Worm (Caenorhabditis elegans) whole organism, L1 larva: ENCODE results near the gene clec-76.

Source experiments
- ceh-88 ChIP-seq: fragments of 200-800 bp; sonication (Bioruptor generic); IDR thresholded peaks from 2 replicates; pipeline ENCODE4 v1.3.6; 2022; ENCODE audit warnings: missing genetic modification characterization, missing compliant biosample characterization
- ceh-90 ChIP-seq: sonication (generic microtip); optimal IDR thresholded peaks from 2 replicates; lab custom pipeline; 2016; ENCODE audit warnings: missing genetic modification characterization, missing compliant biosample characterization
- dpl-1 ChIP-seq, 3 experiments: fragments of 150-350 bp in 2 of 3; sonication (generic microtip) in 1 of 3; optimal IDR thresholded peaks; 2 replicates each; lab custom pipeline; 2014 to 2017; ENCODE audit warnings: missing biosample characterization in 3 of 3, missing genetic modification characterization in 3 of 3, missing genetic modification reagents in 3 of 3
- elt-3 ChIP-seq, 6 experiments: fragments of 150-350 bp in 1 of 6; sonication (generic microtip); optimal IDR thresholded peaks; 2 replicates each; lab custom pipeline; 2017 to 2018; ENCODE audit warnings: missing biosample characterization in 6 of 6, missing genetic modification characterization in 6 of 6, inconsistent platforms in 1 of 6
- fkh-8 ChIP-seq: sonication (generic microtip); optimal IDR thresholded peaks from 2 replicates; lab custom pipeline; 2016; ENCODE audit warnings: mild to moderate bottlenecking, missing genetic modification characterization, missing compliant biosample characterization
- lsy-2 ChIP-seq, 2 experiments: fragments of 150-350 bp; optimal IDR thresholded peaks; 2 replicates each; lab custom pipeline; 2014; ENCODE audit warnings: missing biosample characterization in 2 of 2, missing genetic modification characterization in 2 of 2
- nhr-77 ChIP-seq: fragments of 150-350 bp; optimal IDR thresholded peaks from 2 replicates; lab custom pipeline; 2014; ENCODE audit warnings: missing biosample characterization, missing genetic modification characterization
- nhr-90 ChIP-seq: sonication (generic microtip); optimal IDR thresholded peaks from 2 replicates; lab custom pipeline; 2016; ENCODE audit warnings: mild to moderate bottlenecking, missing genetic modification characterization, missing compliant biosample characterization; ENCODE audit not compliant: poor library complexity
- pqm-1 ChIP-seq: sonication (generic microtip); optimal IDR thresholded peaks from 3 replicates; lab custom pipeline; 2017; ENCODE audit warnings: missing biosample characterization, missing genetic modification characterization
- snpc-4 ChIP-seq: fragments of 150-350 bp; optimal IDR thresholded peaks from 2 replicates; lab custom pipeline; 2014; ENCODE audit warnings: missing biosample characterization, missing genetic modification characterization
- sox-4 ChIP-seq: sonication (generic microtip); optimal IDR thresholded peaks from 2 replicates; lab custom pipeline; 2016; ENCODE audit warnings: missing genetic modification characterization, missing compliant biosample characterization
- ztf-11 ChIP-seq, 2 experiments: sonication (generic microtip); optimal IDR thresholded peaks; 2 replicates each; lab custom pipeline; 2016 to 2017; ENCODE audit warnings: missing genetic modification characterization in 2 of 2, missing biosample characterization in 1 of 2, missing compliant biosample characterization in 1 of 2

DNA sequence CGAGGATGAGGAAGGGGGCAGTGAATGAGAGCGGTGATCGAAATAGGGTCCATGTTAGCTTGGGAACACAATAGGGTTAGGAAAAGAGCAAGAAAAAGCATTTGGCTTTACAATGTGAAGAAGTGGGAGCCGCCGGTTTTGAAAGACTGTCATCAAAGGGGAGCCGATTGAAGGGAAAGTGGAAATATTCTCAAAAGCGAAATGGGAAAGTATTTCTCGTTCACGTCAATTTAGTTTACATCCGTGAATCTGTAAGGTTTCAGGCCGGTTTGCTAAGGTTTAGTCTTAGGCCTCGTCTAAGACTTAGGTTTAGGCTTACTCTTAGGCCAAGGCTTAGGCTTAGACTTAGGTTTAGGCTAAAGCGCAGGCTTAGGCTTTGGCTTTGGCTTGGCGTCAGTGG lies 30.3 kb downstream of the clec-76 start, which contains the start of gene F47C12.7:
- TF ChIP-seq lsy-2 (tag; optimal IDR thresholded peaks at IDR 0.05; lab: Kevin White, UChicago) (no peak), sox-4 (no peak), ceh-90 (tag; lab: Kevin White, UChicago) (no peak), ztf-11 (tag; optimal IDR thresholded peaks at IDR 0.05; lab: Kevin White, UChicago) (no peak), pqm-1 (tag; lab: Kevin White, UChicago) (no peak), elt-3 (tag; optimal IDR thresholded peaks at IDR 0.05; lab: Kevin White, UChicago) (no peak), nhr-77 (no peak), nhr-90 (tag; lab: Kevin White, UChicago) (no peak), snpc-4 (tag; lab: Kevin White, UChicago) (no peak), fkh-8 (tag; lab: Kevin White, UChicago) (no peak), dpl-1 (GFP tag; optimal IDR thresholded peaks at IDR 0.05; lab: Kevin White, UChicago) (no peak), ceh-88 (GFP tag; lab: Robert Waterston, UW) (no peak)
